Worm (Caenorhabditis elegans) whole organism, midembryonic: ENCODE results near the gene del-5.

Experiments used
- klf-2 ChIP-seq: fragments of 200-800 bp; sonication (Bioruptor generic); conservative IDR thresholded peaks from 2 replicates; pipeline ENCODE4 v1.3.6; 2022; ENCODE audit warnings: missing genetic modification reagents, missing genetic modification characterization, missing compliant biosample characterization
- med-1 ChIP-seq: sonication (generic microtip); optimal IDR thresholded peaks from 2 replicates; lab custom pipeline; 2017; ENCODE audit warnings: missing genetic modification characterization, mild to moderate bottlenecking, missing compliant biosample characterization, antibody characterized with exemption, missing genetic modification reagents; ENCODE audit not compliant: insufficient read depth
- ref-1 ChIP-seq: fragments of 200-800 bp; sonication (Bioruptor generic); conservative IDR thresholded peaks from 2 replicates; pipeline ENCODE4 v1.3.6; 2022; ENCODE audit warnings: missing genetic modification reagents, missing genetic modification characterization, missing compliant biosample characterization
- tab-1 ChIP-seq: fragments of 200-800 bp; sonication (Bioruptor generic); IDR thresholded peaks from 2 replicates; pipeline ENCODE4 v1.3.6; 2022; ENCODE audit warnings: missing genetic modification characterization, missing compliant biosample characterization
- ztf-29 ChIP-seq: fragments of 200-800 bp; sonication (Bioruptor generic); IDR thresholded peaks from 2 replicates; pipeline ENCODE4 v1.3.6; 2022; ENCODE audit warnings: missing genetic modification reagents, missing genetic modification characterization, missing compliant biosample characterization

DNA sequence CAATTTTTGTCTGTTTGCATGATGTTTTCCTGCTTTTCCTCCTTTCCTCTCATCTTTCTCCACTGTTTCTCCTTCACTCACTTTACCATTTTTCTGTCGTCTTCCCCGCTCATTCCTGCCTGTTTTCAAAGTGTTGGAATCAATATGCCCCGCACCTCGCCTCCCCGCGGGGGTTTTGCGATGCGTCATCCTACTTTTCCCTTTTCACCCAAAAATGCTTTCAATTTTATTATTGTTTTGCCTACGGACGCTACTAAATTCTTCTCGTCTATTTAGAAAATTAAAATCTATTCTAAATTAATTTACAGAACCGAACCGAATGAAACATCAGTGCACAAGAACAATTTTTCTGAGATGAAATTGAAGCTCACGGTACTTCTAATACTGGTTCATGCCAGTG is 15.8 kb downstream of the del-5 start, which contains the start of gene ver-3:
- TF ChIP-seq tab-1 (GFP tag; lab: Robert Waterston, UW) (no peak), klf-2 (GFP tag; lab: Robert Waterston, UW) (no peak), ztf-29 (no peak), med-1 (GFP tag; lab: Kevin White, UChicago) (no peak), ref-1 (GFP tag; lab: Robert Waterston, UW) (no peak)
